Worm (Caenorhabditis elegans): ENCODE measurements around the gene ttr-18.

Gene ttr-18

ce11 chrII:11486698-11487234 lies at the start of gene ttr-18:
ttr-18 (minus strand) TSS chrII:11486748.
- TF ChIP-seq hlh-13 (GFP tag; optimal IDR thresholded peaks at IDR 0.05), result no peak
- no peak for TF ChIP-seq pax-1 (tag; optimal IDR thresholded peaks at IDR 0.05)
- no peak for TF ChIP-seq pha-2 (tag; optimal IDR thresholded peaks at IDR 0.05)
- TF ChIP-seq fkh-6 (tag; optimal IDR thresholded peaks at IDR 0.05), result no peak
- TF ChIP-seq sox-2 (GFP tag; IDR thresholded peaks at IDR 0.05), result no peak
- no peak for TF ChIP-seq nhr-11 (tag; optimal IDR thresholded peaks at IDR 0.05)
- TF ChIP-seq ceh-14 (tag; optimal IDR thresholded peaks at IDR 0.05), result no peak
- no peak for TF ChIP-seq ref-2 (tag; optimal IDR thresholded peaks at IDR 0.05)
- no peak for TF ChIP-seq Y22D7AL.16 (tag; optimal IDR thresholded peaks at IDR 0.05)
- TF ChIP-seq syd-9 (tag; optimal IDR thresholded peaks at IDR 0.05), result no peak
- TF ChIP-seq rnt-1 (tag; optimal IDR thresholded peaks at IDR 0.05), result no peak
- TF ChIP-seq hlh-6 (tag; optimal IDR thresholded peaks at IDR 0.05), result no peak
- TF ChIP-seq tbx-2 (tag; optimal IDR thresholded peaks at IDR 0.05), result no peak
- no peak for TF ChIP-seq unc-86 (tag; optimal IDR thresholded peaks at IDR 0.05)
- no peak for TF ChIP-seq C08G9.2 (tag; optimal IDR thresholded peaks at IDR 0.05)

- no peak for TF ChIP-seq sdc-2 (tag; optimal IDR thresholded peaks at IDR 0.05)
- TF ChIP-seq unc-86 (tag; optimal IDR thresholded peaks at IDR 0.05), result no peak
- TF ChIP-seq hlh-8 (tag; optimal IDR thresholded peaks at IDR 0.05), result no peak
- peak; percentile 43 for TF ChIP-seq elt-2 (tag; optimal IDR thresholded peaks at IDR 0.05)
- no peak for TF ChIP-seq nfya-1 (tag; optimal IDR thresholded peaks at IDR 0.05)
- no peak for TF ChIP-seq unc-3 (GFP tag; conservative IDR thresholded peaks at IDR 0.05)
- no peak for TF ChIP-seq unc-3 (tag; optimal IDR thresholded peaks at IDR 0.05)
Observed at ce11 chrII:11535924-11536323, 49.4 kb upstream of the ttr-18 start.

- no peak for TF ChIP-seq hlh-30 (tag; optimal IDR thresholded peaks at IDR 0.05; ENCODE audit: insufficient read depth)
- peak; percentile 48 for TF ChIP-seq tbx-2 (tag; optimal IDR thresholded peaks at IDR 0.05)
- no peak for TF ChIP-seq ceh-18 (tag; optimal IDR thresholded peaks at IDR 0.05)
- no peak for TF ChIP-seq ttx-3 (tag; optimal IDR thresholded peaks at IDR 0.05)
- no peak for TF ChIP-seq dve-1 (tag; optimal IDR thresholded peaks at IDR 0.05)
- peak; percentile 36 for TF ChIP-seq sdc-2 (tag; optimal IDR thresholded peaks at IDR 0.05)
- no peak for TF ChIP-seq lin-11 (tag; optimal IDR thresholded peaks at IDR 0.05)
- peak; percentile 42 for TF ChIP-seq ceh-31 (tag; optimal IDR thresholded peaks at IDR 0.05)
- TF ChIP-seq fkh-10 (GFP tag; optimal IDR thresholded peaks at IDR 0.05), result no peak
- no peak for TF ChIP-seq elt-4 (tag; optimal IDR thresholded peaks at IDR 0.05)
- no peak for TF ChIP-seq nhr-11 (tag; optimal IDR thresholded peaks at IDR 0.05)
- peak; percentile 68 for TF ChIP-seq ref-2 (tag; optimal IDR thresholded peaks at IDR 0.05)
- no peak for TF ChIP-seq ama-1 (optimal IDR thresholded peaks at IDR 0.05)
- peak; percentile 4 for TF ChIP-seq gmeb-2 (tag; optimal IDR thresholded peaks at IDR 0.05)
- no peak for TF ChIP-seq mec-3 (tag; optimal IDR thresholded peaks at IDR 0.05; ENCODE audit: borderline replicate concordance)
- no peak for TF ChIP-seq ztf-16 (tag; optimal IDR thresholded peaks at IDR 0.05)
- no peak for TF ChIP-seq dmd-4 (tag; optimal IDR thresholded peaks at IDR 0.05; ENCODE audit: borderline replicate concordance)
- no peak for TF ChIP-seq C08G9.2 (tag; optimal IDR thresholded peaks at IDR 0.05)
- TF ChIP-seq ahr-1 (tag; optimal IDR thresholded peaks at IDR 0.05), result no peak
Observed at ce11 chrII:11535429-11535828, 48.9 kb upstream of the ttr-18 start.

ce11 chrII:11534429-11535099 lies 48.0 kb upstream of the ttr-18 start, which contains the start of gene Y62F5A.12:
Y62F5A.12 (minus strand) TSS chrII:11534479.
- TF ChIP-seq tbx-2 (tag; optimal IDR thresholded peaks at IDR 0.05) (peak; percentile 99), lin-11 (tag; optimal IDR thresholded peaks at IDR 0.05) (peak; percentile 22), hlh-6 (tag; optimal IDR thresholded peaks at IDR 0.05) (peak; percentile 62), ceh-34 (tag; optimal IDR thresholded peaks at IDR 0.05) (peak; percentile 95), ceh-6 (GFP tag; optimal IDR thresholded peaks at IDR 0.05) (peak; percentile 45), unc-42 (tag; optimal IDR thresholded peaks at IDR 0.05) (peak; percentile 88), ztf-16 (tag; optimal IDR thresholded peaks at IDR 0.05) (peak; percentile 78), C08G9.2 (tag; optimal IDR thresholded peaks at IDR 0.05) (peak; percentile 97), ceh-2 (tag; optimal IDR thresholded peaks at IDR 0.05) (peak; percentile 95), sox-4 (tag; optimal IDR thresholded peaks at IDR 0.05) (peak; percentile 54), K02D7.2 (tag; optimal IDR thresholded peaks at IDR 0.05) (peak; percentile 18), ceh-19 (GFP tag; optimal IDR thresholded peaks at IDR 0.05) (peak; percentile 81), ceh-18 (tag; optimal IDR thresholded peaks at IDR 0.05) (peak; percentile 89), tbx-7 (tag; optimal IDR thresholded peaks at IDR 0.05) (peak; percentile 92), pag-3 (tag; optimal IDR thresholded peaks at IDR 0.05; ENCODE audit: borderline replicate concordance) (peak; percentile 96), ceh-31 (tag; optimal IDR thresholded peaks at IDR 0.05) (peak; percentile 100), rnt-1 (tag; optimal IDR thresholded peaks at IDR 0.05) (peak; percentile 98), madf-2 (tag; optimal IDR thresholded peaks at IDR 0.05) (peak; percentile 52), che-1 (tag; optimal IDR thresholded peaks at IDR 0.05) (peak; percentile 21), ceh-14 (tag; optimal IDR thresholded peaks at IDR 0.05) (peak; percentile 98)
